Worm (Caenorhabditis elegans): Measurements from ENCODE around the gene C14A4.9.

- TF ChIP-seq R02D3.7 (tag; optimal IDR thresholded peaks at IDR 0.05) (no peak), lin-15B (tag; optimal IDR thresholded peaks at IDR 0.05) (no peak), tbx-2 (tag; optimal IDR thresholded peaks at IDR 0.05) (no peak), pqm-1 (tag; optimal IDR thresholded peaks at IDR 0.05) (no peak), ztf-4 (tag; optimal IDR thresholded peaks at IDR 0.05) (no peak)
Observed at ce11 chrII:10579655-10580054, 19.5 kb upstream of the C14A4.9 start, which contains the start of gene dohh-1.

Data from whole organism, L3 larva.